Worm (Caenorhabditis elegans) whole organism, L4 larva: ENCODE results near the gene nra-3.
"Not testable (repeated sequence)": the region's sequence is repeated elsewhere in the genome, so short reads cannot be mapped to it uniquely, and the experiment has no call there.

Source experiments
- mes-2 ChIP-seq: sonication (generic microtip); optimal IDR thresholded peaks from 2 replicates; lab custom pipeline; 2016; ENCODE audit warnings: missing genotype, mild to moderate bottlenecking, missing genetic modification characterization, missing compliant biosample characterization; ENCODE audit not compliant: poor library complexity, severe bottlenecking
- nhr-11 ChIP-seq: fragments of 150-350 bp; optimal IDR thresholded peaks from 2 replicates; lab custom pipeline; 2014; ENCODE audit warnings: missing biosample characterization, missing genetic modification characterization

DNA sequence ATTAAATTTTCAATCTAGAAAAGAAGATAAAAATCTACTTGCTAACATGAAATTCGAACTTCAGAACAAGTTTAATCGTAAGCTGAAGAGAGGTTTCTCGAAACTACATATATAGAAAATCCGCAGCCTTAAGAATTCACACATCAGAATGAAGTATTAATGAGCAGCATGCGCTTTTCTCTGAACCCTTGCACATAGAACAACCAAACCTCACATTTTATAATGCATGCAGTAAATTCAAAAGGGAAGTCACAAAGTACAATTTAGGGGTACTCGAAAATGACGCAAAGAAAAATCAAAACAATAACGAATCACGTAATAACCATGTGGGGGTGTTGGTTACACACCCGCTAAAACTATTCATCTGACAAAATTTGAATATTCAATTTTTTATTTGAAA, 25.3 kb upstream of the nra-3 start:
- not testable (repeated sequence) for TF ChIP-seq mes-2, nhr-11 (tag; lab: Kevin White, UChicago)
